Worm (Caenorhabditis elegans) whole organism, early embryonic: ENCODE results near the gene R02D5.10.

Experiments
- F13C5.2 ChIP-seq: sonication (generic microtip); optimal IDR thresholded peaks from 2 replicates; lab custom pipeline; 2017; ENCODE audit warnings: mild to moderate bottlenecking, missing genetic modification characterization, inconsistent platforms, missing compliant biosample characterization
- aly-1 ChIP-seq: sonication (generic microtip); optimal IDR thresholded peaks from 2 replicates; lab custom pipeline; 2016; ENCODE audit warnings: missing genetic modification characterization, missing compliant biosample characterization
- ama-1 ChIP-seq: fragments of 150-350 bp; optimal IDR thresholded peaks from 2 replicates; lab custom pipeline; 2014
- ceh-36 ChIP-seq: sonication (generic microtip); optimal IDR thresholded peaks from 2 replicates; lab custom pipeline; 2016; ENCODE audit warnings: missing genetic modification characterization, inconsistent platforms, missing compliant biosample characterization
- ets-7 ChIP-seq: sonication (generic microtip); optimal IDR thresholded peaks from 2 replicates; lab custom pipeline; 2016; ENCODE audit warnings: missing genotype, missing genetic modification characterization, missing compliant biosample characterization
- flt-1 ChIP-seq: fragments of 200-800 bp; sonication (Bioruptor generic); IDR thresholded peaks from 2 replicates; pipeline ENCODE4 v1.3.6; 2022; ENCODE audit warnings: missing genetic modification characterization, missing compliant biosample characterization
- hmbx-1 ChIP-seq: sonication (generic microtip); optimal IDR thresholded peaks from 2 replicates; lab custom pipeline; 2016; ENCODE audit warnings: mild to moderate bottlenecking, missing genetic modification characterization, missing compliant biosample characterization
- hmg-4 ChIP-seq: fragments of 200-800 bp; sonication (Bioruptor generic); optimal IDR thresholded peaks from 2 replicates; lab custom pipeline; 2018; ENCODE audit warnings: mild to moderate bottlenecking, missing genetic modification characterization, missing compliant biosample characterization
- hnd-1 ChIP-seq: sonication (generic microtip); optimal IDR thresholded peaks from 2 replicates; lab custom pipeline; 2016; ENCODE audit warnings: missing genetic modification characterization, missing compliant biosample characterization
- pes-1 ChIP-seq: fragments of 200-800 bp; sonication (Bioruptor generic); IDR thresholded peaks from 2 replicates; pipeline ENCODE4 v1.3.6; 2022; ENCODE audit warnings: missing genetic modification reagents, missing genetic modification characterization, missing compliant biosample characterization
- scrt-1 ChIP-seq: fragments of 200-800 bp; sonication (Bioruptor generic); IDR thresholded peaks from 2 replicates; pipeline ENCODE4 v1.3.6; 2022; ENCODE audit warnings: missing genetic modification characterization, missing compliant biosample characterization
- tbx-11 ChIP-seq: fragments of 200-800 bp; sonication (Bioruptor generic); IDR thresholded peaks from 2 replicates; pipeline ENCODE4 v1.3.6; 2022; ENCODE audit warnings: missing genetic modification characterization, missing compliant biosample characterization
- tbx-37 ChIP-seq: fragments of 200-800 bp; sonication (Bioruptor generic); conservative IDR thresholded peaks from 2 replicates; pipeline ENCODE4 v1.3.6; 2022; ENCODE audit warnings: missing genetic modification reagents, missing genetic modification characterization, missing compliant biosample characterization
- tra-4 ChIP-seq: sonication (generic microtip); optimal IDR thresholded peaks from 2 replicates; lab custom pipeline; 2017; ENCODE audit warnings: missing genetic modification characterization, missing compliant biosample characterization

- TF ChIP-seq ama-1 (lab: Kevin White, UChicago) (no peak), scrt-1 (GFP tag; lab: Robert Waterston, UW) (no peak), ceh-36 (tag; lab: Kevin White, UChicago) (no peak), pes-1 (GFP tag; lab: Robert Waterston, UW) (no peak), hmbx-1 (tag; lab: Kevin White, UChicago) (no peak), hmg-4 (GFP tag; lab: Kevin White, UChicago) (no peak), hnd-1 (tag; lab: Kevin White, UChicago) (no peak), tbx-11 (GFP tag; lab: Robert Waterston, UW) (no peak), flt-1 (no peak), aly-1 (tag; lab: Kevin White, UChicago) (no peak), tbx-37 (GFP tag; lab: Robert Waterston, UW) (no peak), ets-7 (tag; lab: Kevin White, UChicago) (no peak), F13C5.2 (tag; lab: Kevin White, UChicago) (no peak), tra-4 (no peak)
Measured at ce11 chrV:14478979-14479378, 3.1 kb upstream of the R02D5.10 start, which contains the start of gene clec-55.
